Fruit fly (Drosophila melanogaster) whole organism, embryonic: Measurements from ENCODE around the gene asun.
A peak's percentile ranks its signal among the peaks of the same experiment; 100 is the strongest.

Experiments used
- Antp ChIP-seq: fragments of 200-800 bp; sonication (Bioruptor generic); optimal IDR thresholded peaks from 3 replicates; lab custom pipeline; 2016; ENCODE audit warnings: missing biosample characterization, missing genetic modification characterization
- Asciz ChIP-seq: fragments of 200-800 bp; sonication (Bioruptor generic); optimal IDR thresholded peaks from 2 replicates; lab custom pipeline; 2017; ENCODE audit warnings: missing biosample characterization, mild to moderate bottlenecking, missing genetic modification characterization, missing genetic modification reagents
- B-H1 ChIP-seq: fragments of 200-800 bp; sonication (Bioruptor generic); IDR thresholded peaks from 3 replicates; pipeline ENCODE4 v1.3.6; 2022; ENCODE audit warnings: missing biosample characterization, missing genetic modification characterization
- Bdp1 ChIP-seq: fragments of 200-800 bp; sonication (Bioruptor generic); optimal IDR thresholded peaks from 3 replicates; lab custom pipeline; 2016; ENCODE audit warnings: missing biosample characterization, missing genetic modification characterization
- CG12071 ChIP-seq: fragments of 200-800 bp; sonication (Bioruptor generic); optimal IDR thresholded peaks from 3 replicates; lab custom pipeline; 2018; ENCODE audit warnings: missing biosample characterization, mild to moderate bottlenecking, missing genetic modification characterization
- CG1603 ChIP-seq: fragments of 200-800 bp; sonication (Bioruptor generic); optimal IDR thresholded peaks from 2 replicates; lab custom pipeline; 2019; ENCODE audit warnings: missing biosample characterization, mild to moderate bottlenecking, missing genetic modification characterization, moderate library complexity
- CG3163 ChIP-seq: fragments of 200-800 bp; sonication (Bioruptor generic); optimal IDR thresholded peaks from 3 replicates; lab custom pipeline; 2016; ENCODE audit warnings: missing biosample characterization, missing genetic modification characterization
- CG3407 ChIP-seq: fragments of 200-800 bp; sonication (Bioruptor generic); optimal IDR thresholded peaks from 2 replicates; lab custom pipeline; 2018; ENCODE audit warnings: missing biosample characterization, mild to moderate bottlenecking, missing genetic modification characterization
- CG4360 ChIP-seq: fragments of 200-800 bp; sonication (Bioruptor generic); IDR thresholded peaks from 2 replicates; pipeline ENCODE4 v1.3.6; 2022; ENCODE audit warnings: missing biosample characterization, missing genetic modification characterization
- CG43689 ChIP-seq: fragments of 200-800 bp; sonication (Bioruptor generic); IDR thresholded peaks from 2 replicates; pipeline ENCODE4 v1.3.6; 2022; ENCODE audit warnings: missing biosample characterization, missing genetic modification characterization
- CG7271 ChIP-seq: fragments of 200-800 bp; sonication (Bioruptor generic); optimal IDR thresholded peaks from 2 replicates; lab custom pipeline; 2018; ENCODE audit warnings: missing biosample characterization, mild to moderate bottlenecking, missing genetic modification characterization, moderate library complexity
- CG8290 ChIP-seq, 3 experiments: fragments of 200-800 bp; sonication (Bioruptor generic); optimal IDR thresholded peaks; 2 replicates each; lab custom pipeline; 2016 to 2019; ENCODE audit warnings: missing biosample characterization in 3 of 3, missing genetic modification characterization in 3 of 3, mild to moderate bottlenecking in 2 of 3, moderate library complexity in 1 of 3
- CG9437 ChIP-seq: fragments of 200-800 bp; sonication (Bioruptor generic); optimal IDR thresholded peaks from 2 replicates; lab custom pipeline; 2018; ENCODE audit warnings: missing biosample characterization, mild to moderate bottlenecking, missing genetic modification characterization
- CoRest ChIP-seq: fragments of 200-800 bp; sonication (Bioruptor generic); optimal IDR thresholded peaks from 3 replicates; lab custom pipeline; 2018; ENCODE audit warnings: missing biosample characterization, mild to moderate bottlenecking, missing genetic modification characterization, moderate library complexity
- Dip3 ChIP-seq: fragments of 200-800 bp; sonication (Bioruptor generic); optimal IDR thresholded peaks from 3 replicates; lab custom pipeline; 2016; ENCODE audit warnings: missing biosample characterization, missing genetic modification characterization
- Ets65A ChIP-seq: fragments of 200-800 bp; sonication (Bioruptor generic); peaks from one replicate; lab custom pipeline; 2016; ENCODE audit warnings: missing biosample characterization, missing genetic modification characterization
- Ets97D ChIP-seq: fragments of 200-800 bp; sonication (Bioruptor generic); optimal IDR thresholded peaks from 3 replicates; lab custom pipeline; 2016; ENCODE audit warnings: missing biosample characterization, missing genetic modification characterization
- Fer3 ChIP-seq: fragments of 200-800 bp; sonication (Bioruptor generic); optimal IDR thresholded peaks from 2 replicates; lab custom pipeline; 2018; ENCODE audit warnings: missing biosample characterization, mild to moderate bottlenecking, missing genetic modification characterization, moderate library complexity
- Jarid2 ChIP-seq: fragments of 200-800 bp; sonication (Bioruptor generic); optimal IDR thresholded peaks from 3 replicates; lab custom pipeline; 2017; ENCODE audit warnings: mild to moderate bottlenecking, missing biosample characterization, missing genetic modification reagents, missing genetic modification characterization
- NfI ChIP-seq: fragments of 200-800 bp; sonication (Bioruptor generic); optimal IDR thresholded peaks from 3 replicates; lab custom pipeline; 2018; ENCODE audit warnings: missing biosample characterization, mild to moderate bottlenecking, missing genetic modification characterization, moderate library complexity
- Pdp1 ChIP-seq, 2 experiments: fragments of 200-800 bp; sonication (Bioruptor generic); optimal IDR thresholded peaks; 3 replicates each; lab custom pipeline; 2016; ENCODE audit warnings: missing biosample characterization in 2 of 2, missing genetic modification characterization in 2 of 2, mild to moderate bottlenecking in 1 of 2, moderate library complexity in 1 of 2
- Rx ChIP-seq: fragments of 200-800 bp; sonication (Bioruptor generic); IDR thresholded peaks from 2 replicates; pipeline ENCODE4 v1.3.6; 2022; ENCODE audit warnings: missing biosample characterization, missing genetic modification characterization
- Tbp ChIP-seq: fragments of >200 bp; optimal IDR thresholded peaks from 2 replicates; lab custom pipeline; 2018; ENCODE audit warnings: missing biosample characterization, missing genetic modification characterization
- amos ChIP-seq: fragments of 200-800 bp; sonication (Bioruptor generic); IDR thresholded peaks from 2 replicates; pipeline ENCODE4 v1.3.6; 2022; ENCODE audit warnings: missing biosample characterization, missing genetic modification characterization; ENCODE audit not compliant: partially characterized antibody
- aop ChIP-seq: fragments of 200-800 bp; sonication (Bioruptor generic); IDR thresholded peaks from 2 replicates; pipeline ENCODE4 v1.3.6; 2022; ENCODE audit warnings: missing biosample characterization, missing genetic modification characterization
- az2 ChIP-seq: fragments of 200-800 bp; sonication (Bioruptor generic); optimal IDR thresholded peaks from 3 replicates; lab custom pipeline; 2016; ENCODE audit warnings: missing biosample characterization, missing genetic modification characterization
- crol ChIP-seq: fragments of 200-800 bp; sonication (Bioruptor generic); IDR thresholded peaks from 2 replicates; pipeline ENCODE4 v1.3.6; 2022; ENCODE audit warnings: missing biosample characterization, missing genetic modification characterization
- dati ChIP-seq: fragments of 200-800 bp; sonication (Bioruptor generic); IDR thresholded peaks from 2 replicates; pipeline ENCODE4 v1.3.6; 2022; ENCODE audit warnings: missing biosample characterization, missing genetic modification characterization
- dm ChIP-seq: fragments of 200-800 bp; sonication (Bioruptor generic); optimal IDR thresholded peaks from 3 replicates; lab custom pipeline; 2016; ENCODE audit warnings: missing biosample characterization, missing genetic modification characterization
- dmrt11E ChIP-seq: fragments of 200-800 bp; sonication (Bioruptor generic); optimal IDR thresholded peaks from 3 replicates; lab custom pipeline; 2018; ENCODE audit warnings: missing biosample characterization, mild to moderate bottlenecking, missing genetic modification characterization, moderate library complexity
- fd102C ChIP-seq: fragments of 200-800 bp; sonication (Bioruptor generic); optimal IDR thresholded peaks from 2 replicates; lab custom pipeline; 2018; ENCODE audit warnings: missing biosample characterization, mild to moderate bottlenecking, missing genetic modification characterization, moderate library complexity
- gcm ChIP-seq: fragments of 200-800 bp; sonication (Bioruptor generic); optimal IDR thresholded peaks from 2 replicates; lab custom pipeline; 2019; ENCODE audit warnings: missing biosample characterization, mild to moderate bottlenecking, missing genetic modification characterization, moderate library complexity
- gro ChIP-seq: fragments of 200-800 bp; sonication (Bioruptor generic); optimal IDR thresholded peaks from 2 replicates; lab custom pipeline; 2016; ENCODE audit warnings: missing biosample characterization, missing genetic modification characterization
- gsb ChIP-seq: fragments of 200-800 bp; sonication (Bioruptor generic); IDR thresholded peaks from 2 replicates; pipeline ENCODE4 v1.3.6; 2022; ENCODE audit warnings: missing biosample characterization, missing genetic modification characterization
- her ChIP-seq: fragments of 200-800 bp; sonication (Bioruptor generic); optimal IDR thresholded peaks from 2 replicates; lab custom pipeline; 2016; ENCODE audit warnings: missing biosample characterization, missing genetic modification characterization
- ind ChIP-seq: fragments of 200-800 bp; sonication (Bioruptor generic); optimal IDR thresholded peaks from 3 replicates; lab custom pipeline; 2016; ENCODE audit warnings: missing biosample characterization, missing genetic modification characterization
- lilli ChIP-seq: fragments of 200-800 bp; sonication (Bioruptor generic); optimal IDR thresholded peaks from 3 replicates; lab custom pipeline; 2016; ENCODE audit warnings: missing biosample characterization, missing genetic modification characterization
- lov ChIP-seq, 2 experiments: fragments of 200-800 bp in 1 of 2; fragments of >200 bp in 1 of 2; sonication (Bioruptor generic) in 1 of 2; IDR thresholded peaks in 1 of 2; optimal IDR thresholded peaks in 1 of 2; 2 replicates in 1 of 2; 3 replicates in 1 of 2; pipeline versions ENCODE4 v1.3.6 to Lab custom; 2017 to 2022; ENCODE audit warnings: missing biosample characterization in 1 of 2, missing genetic modification characterization in 1 of 2
- mam ChIP-seq: fragments of 200-800 bp; sonication (Bioruptor generic); optimal IDR thresholded peaks from 3 replicates; lab custom pipeline; 2016; ENCODE audit warnings: missing biosample characterization, missing genetic modification characterization
- mirr ChIP-seq: fragments of 200-800 bp; sonication (Bioruptor generic); optimal IDR thresholded peaks from 3 replicates; lab custom pipeline; 2018; ENCODE audit warnings: missing biosample characterization, mild to moderate bottlenecking, missing genetic modification characterization
- otp ChIP-seq: fragments of 200-800 bp; sonication (Bioruptor generic); IDR thresholded peaks from 3 replicates; pipeline ENCODE4, ENCODE4 v1.3.6; 2022; ENCODE audit warnings: missing biosample characterization, missing genetic modification characterization
- pzg ChIP-seq: fragments of 200-800 bp; sonication (Bioruptor generic); optimal IDR thresholded peaks from 3 replicates; lab custom pipeline; 2018; ENCODE audit warnings: missing biosample characterization, mild to moderate bottlenecking, missing genetic modification characterization, moderate library complexity
- salm ChIP-seq: fragments of 200-800 bp; sonication (Bioruptor generic); optimal IDR thresholded peaks from 2 replicates; lab custom pipeline; 2018; ENCODE audit warnings: missing biosample characterization, mild to moderate bottlenecking, missing genetic modification characterization
- sr ChIP-seq: fragments of 200-800 bp; sonication (Bioruptor generic); IDR thresholded peaks from 3 replicates; pipeline ENCODE4 v1.3.6; 2022; ENCODE audit warnings: missing biosample characterization, missing genetic modification characterization
- tna ChIP-seq: fragments of 200-800 bp; sonication (Bioruptor generic); IDR thresholded peaks from 2 replicates; pipeline ENCODE4 v1.3.6; 2022; ENCODE audit warnings: missing biosample characterization, missing genetic modification characterization; ENCODE audit not compliant: partially characterized antibody
- tx ChIP-seq: fragments of 200-800 bp; sonication (Bioruptor generic); optimal IDR thresholded peaks from 2 replicates; lab custom pipeline; 2016; ENCODE audit warnings: missing biosample characterization, missing genetic modification characterization
- vfl ChIP-seq: fragments of 200-800 bp; sonication (Bioruptor generic); optimal IDR thresholded peaks from 2 replicates; lab custom pipeline; 2016; ENCODE audit warnings: missing biosample characterization, missing genetic modification characterization

The asun gene

dm6 chr3R:16214474-16215318, 49.4 kb upstream of the asun start (continued):
- peak; percentile 29 for TF ChIP-seq az2 (GFP tag; lab: Kevin White, UChicago)
- TF ChIP-seq dati (GFP tag; lab: Robert Waterston, UW), result no peak
- peak; percentile 30 for TF ChIP-seq NfI
- peak; percentile 18 for TF ChIP-seq Asciz (GFP tag; lab: Kevin White, UChicago)
- TF ChIP-seq otp (GFP tag; lab: Robert Waterston, UW), result no peak

- TF ChIP-seq Pdp1 (GFP tag; optimal IDR thresholded peaks at IDR 0.05; lab: Kevin White, UChicago) (peak in 1 of 2 experiments; percentile 1), vfl (GFP tag; lab: Kevin White, UChicago) (no peak), pzg (GFP tag; lab: Kevin White, UChicago) (no peak), CG12071 (GFP tag; lab: Kevin White, UChicago) (peak; percentile 17), B-H1 (no peak), gcm (no peak), Jarid2 (GFP tag; lab: Kevin White, UChicago) (no peak), Fer3 (tag; lab: Kevin White, UChicago) (no peak), Bdp1 (no peak), her (no peak), CG43689 (GFP tag; lab: Robert Waterston, UW) (no peak), CG1603 (tag; lab: Kevin White, UChicago) (no peak), mam (GFP tag; lab: Kevin White, UChicago) (no peak), tna (GFP tag; lab: Robert Waterston, UW) (0 out of 2 replicates have a peak, but pooled peaks have one; percentile 18), gsb (GFP tag; lab: Robert Waterston, UW) (no peak), ind (GFP tag; lab: Kevin White, UChicago) (no peak), CG4360 (peak; percentile 49; the same call in 1 of the 2 replicates), dmrt11E (tag; lab: Kevin White, UChicago) (no peak), lilli (no peak), CG9437 (GFP tag; lab: Kevin White, UChicago) (no peak), lov (optimal IDR thresholded peaks at IDR 0.05; lab: Kevin White, UChicago) (no peak), lov (GFP tag; IDR thresholded peaks at IDR 0.05; lab: Robert Waterston, UW) (no peak), Ets97D (GFP tag; lab: Kevin White, UChicago) (no peak), Antp (GFP tag; lab: Kevin White, UChicago) (no peak), gro (no peak), tx (GFP tag; lab: Kevin White, UChicago) (no peak), dm (GFP tag; lab: Kevin White, UChicago) (no peak), mirr (peak; percentile 12), CG8290 (GFP tag; optimal IDR thresholded peaks at IDR 0.05; lab: Kevin White, UChicago) (no peak), CG8290 (tag; optimal IDR thresholded peaks at IDR 0.05; lab: Kevin White, UChicago) (peak in 1 of 2 experiments; percentile 1), crol (GFP tag; lab: Robert Waterston, UW) (peak; percentile 71), amos (GFP tag; lab: Robert Waterston, UW) (no peak), Rx (GFP tag; lab: Robert Waterston, UW) (no peak), Ets65A (GFP tag; lab: Kevin White, UChicago) (no peak), Tbp (GFP tag; lab: Kevin White, UChicago) (no peak), salm (tag; lab: Kevin White, UChicago) (no peak), CG7271 (no peak), CG3407 (GFP tag; lab: Kevin White, UChicago) (no peak), Dip3 (GFP tag; lab: Kevin White, UChicago) (no peak), CG3163 (GFP tag; lab: Kevin White, UChicago) (no peak), fd102C (GFP tag; lab: Kevin White, UChicago) (no peak), CoRest (tag; lab: Kevin White, UChicago) (no peak), aop (GFP tag; lab: Robert Waterston, UW) (no peak), sr (GFP tag; lab: Robert Waterston, UW) (no peak)
These were observed 48.8 kb upstream of the asun start for dm6 chr3R:16215319-16215701.
